Fruit fly (Drosophila melanogaster) whole organism, embryonic: ENCODE results near the gene CG7912.

Experiments used
- CG11504 ChIP-seq: fragments of 200-800 bp; sonication (Bioruptor generic); optimal IDR thresholded peaks from 3 replicates; lab custom pipeline; 2019; ENCODE audit warnings: missing biosample characterization, mild to moderate bottlenecking, missing genetic modification characterization, moderate library complexity
- CG14014 ChIP-seq: fragments of 200-800 bp; sonication (Bioruptor generic); IDR thresholded peaks from 2 replicates; pipeline ENCODE4 v1.3.6; 2022; ENCODE audit warnings: missing biosample characterization, missing genetic modification characterization
- CG1792 ChIP-seq: fragments of 200-800 bp; sonication (Bioruptor generic); optimal IDR thresholded peaks from 2 replicates; lab custom pipeline; 2016; ENCODE audit warnings: missing biosample characterization, missing genetic modification characterization
- CG2875 ChIP-seq: fragments of 200-800 bp; sonication (Bioruptor generic); optimal IDR thresholded peaks from 2 replicates; lab custom pipeline; 2017; ENCODE audit warnings: missing biosample characterization, mild to moderate bottlenecking, missing genetic modification characterization, missing genetic modification reagents
- CG6813 ChIP-seq: fragments of 200-800 bp; sonication (Bioruptor generic); optimal IDR thresholded peaks from 2 replicates; lab custom pipeline; 2017; ENCODE audit warnings: missing biosample characterization, missing genetic modification characterization, mild to moderate bottlenecking, moderate library complexity, missing genetic modification reagents
- CG7372 ChIP-seq: fragments of 200-800 bp; sonication (Bioruptor generic); IDR thresholded peaks from 2 replicates; pipeline ENCODE4 v1.3.6; 2022; ENCODE audit warnings: missing biosample characterization, missing genetic modification characterization
- Chrac-16 ChIP-seq: fragments of 200-800 bp; sonication (Bioruptor generic); optimal IDR thresholded peaks from 3 replicates; lab custom pipeline; 2016; ENCODE audit warnings: missing biosample characterization, missing genetic modification characterization
- Sry-β ChIP-seq: fragments of 200-800 bp; sonication (Bioruptor generic); optimal IDR thresholded peaks from 2 replicates; lab custom pipeline; 2018; ENCODE audit warnings: missing biosample characterization, mild to moderate bottlenecking, missing genetic modification characterization, moderate library complexity
- ara ChIP-seq: fragments of 200-800 bp; sonication (Bioruptor generic); IDR thresholded peaks from 2 replicates; pipeline ENCODE4 v1.3.6; 2022; ENCODE audit warnings: missing biosample characterization, missing genetic modification characterization
- insv ChIP-seq, 2 experiments: fragments of 200-800 bp; sonication (Bioruptor generic); optimal IDR thresholded peaks; 3 replicates each; lab custom pipeline; 2016 to 2018; ENCODE audit warnings: missing biosample characterization in 2 of 2, missing genetic modification characterization in 2 of 2
- pho ChIP-seq: fragments of 200-800 bp; sonication (Bioruptor generic); optimal IDR thresholded peaks from 2 replicates; lab custom pipeline; 2016; ENCODE audit warnings: missing biosample characterization, missing genetic modification characterization

DNA sequence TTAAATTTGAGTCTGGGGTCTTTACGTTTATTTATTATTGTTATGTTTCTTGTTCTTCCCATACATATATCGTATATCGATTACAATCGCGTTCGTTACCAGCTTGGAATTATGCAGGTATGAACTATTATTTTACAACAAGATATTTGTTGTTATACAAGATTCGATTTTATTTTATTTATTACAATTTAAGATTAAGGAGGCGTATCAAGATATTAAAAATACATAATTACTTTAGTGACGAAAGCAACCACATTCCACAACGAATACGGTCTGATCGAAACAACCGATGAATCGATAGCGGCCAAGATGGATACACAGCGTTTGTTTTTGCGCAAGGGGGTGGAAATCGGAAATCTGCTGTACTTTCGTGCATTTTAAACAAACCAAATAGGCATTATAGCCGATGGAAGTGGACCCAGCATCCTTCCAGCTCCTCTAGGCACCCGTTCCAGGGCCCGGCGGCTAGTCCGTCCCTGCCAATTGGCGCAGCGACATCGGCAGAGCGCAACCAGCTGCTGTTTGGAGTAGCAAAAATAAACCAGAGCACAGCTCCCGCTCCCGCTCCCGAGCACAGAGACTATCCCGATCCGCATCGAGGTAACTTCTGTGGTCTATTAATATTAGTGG, 11.3 kb downstream of the CG7912 start, which contains the start of the genes CG15525 and CG11504:
- no peak for TF ChIP-seq CG11504
- peak; percentile 54 for TF ChIP-seq Chrac-16
- TF ChIP-seq pho, result peak; percentile 49
- TF ChIP-seq CG7372, result no peak
- no peak for TF ChIP-seq CG2875
- TF ChIP-seq insv (GFP tag; optimal IDR thresholded peaks at IDR 0.05; lab: Kevin White, UChicago), result peak in 1 of 2 experiments; percentile 7
- no peak for TF ChIP-seq Sry-β (GFP tag; lab: Kevin White, UChicago)
- TF ChIP-seq ara, result no peak
- peak; percentile 54 for TF ChIP-seq CG14014
- TF ChIP-seq CG1792 (GFP tag; lab: Kevin White, UChicago), result no peak
- no peak for TF ChIP-seq CG6813 (GFP tag; lab: Kevin White, UChicago)
